Worm (Caenorhabditis elegans) whole organism, L4 larva: Measurements from ENCODE around the gene ZK470.14.
A peak's percentile ranks its signal among the peaks of the same experiment; 100 is the strongest.

ENCODE experiments used
- ZK546.5 ChIP-seq, 2 experiments: sonication (generic microtip); optimal IDR thresholded peaks; 2 replicates each; lab custom pipeline; 2017; ENCODE audit warnings: missing biosample characterization in 2 of 2, missing genetic modification characterization in 2 of 2
- aly-2 ChIP-seq: sonication (generic microtip); optimal IDR thresholded peaks from 2 replicates; lab custom pipeline; 2018; ENCODE audit warnings: missing biosample characterization, missing genetic modification characterization
- ceh-28 ChIP-seq: fragments of 150-350 bp; optimal IDR thresholded peaks from 2 replicates; lab custom pipeline; 2014; ENCODE audit warnings: missing biosample characterization, missing genetic modification reagents, missing genetic modification characterization
- ceh-82 ChIP-seq: sonication (generic microtip); optimal IDR thresholded peaks from 2 replicates; lab custom pipeline; 2017; ENCODE audit warnings: missing biosample characterization, missing genetic modification characterization
- hlh-11 ChIP-seq: fragments of 200-800 bp; sonication (Bioruptor generic); optimal IDR thresholded peaks from 2 replicates; lab custom pipeline; 2018; ENCODE audit warnings: mild to moderate bottlenecking, missing genetic modification characterization, missing compliant biosample characterization
- jun-1 ChIP-seq: fragments of 150-350 bp; optimal IDR thresholded peaks from 2 replicates; lab custom pipeline; 2014; ENCODE audit warnings: missing biosample characterization, missing genetic modification reagents, missing genetic modification characterization
- madf-5 ChIP-seq, 2 experiments: fragments of 200-800 bp; sonication (Bioruptor generic); IDR thresholded peaks; 2 replicates each; pipeline ENCODE4 v1.3.6; 2022; ENCODE audit warnings: missing compliant biosample characterization in 2 of 2, missing genetic modification characterization in 2 of 2
- mdl-1 ChIP-seq, 2 experiments: fragments of 150-350 bp in 1 of 2; sonication (generic microtip) in 1 of 2; optimal IDR thresholded peaks; 2 replicates each; lab custom pipeline; 2014 to 2017; ENCODE audit warnings: missing biosample characterization in 2 of 2, missing genetic modification characterization in 2 of 2
- skn-1 ChIP-seq: fragments of 150-350 bp; optimal IDR thresholded peaks from 2 replicates; lab custom pipeline; 2014; ENCODE audit warnings: missing biosample characterization, missing genetic modification characterization

DNA sequence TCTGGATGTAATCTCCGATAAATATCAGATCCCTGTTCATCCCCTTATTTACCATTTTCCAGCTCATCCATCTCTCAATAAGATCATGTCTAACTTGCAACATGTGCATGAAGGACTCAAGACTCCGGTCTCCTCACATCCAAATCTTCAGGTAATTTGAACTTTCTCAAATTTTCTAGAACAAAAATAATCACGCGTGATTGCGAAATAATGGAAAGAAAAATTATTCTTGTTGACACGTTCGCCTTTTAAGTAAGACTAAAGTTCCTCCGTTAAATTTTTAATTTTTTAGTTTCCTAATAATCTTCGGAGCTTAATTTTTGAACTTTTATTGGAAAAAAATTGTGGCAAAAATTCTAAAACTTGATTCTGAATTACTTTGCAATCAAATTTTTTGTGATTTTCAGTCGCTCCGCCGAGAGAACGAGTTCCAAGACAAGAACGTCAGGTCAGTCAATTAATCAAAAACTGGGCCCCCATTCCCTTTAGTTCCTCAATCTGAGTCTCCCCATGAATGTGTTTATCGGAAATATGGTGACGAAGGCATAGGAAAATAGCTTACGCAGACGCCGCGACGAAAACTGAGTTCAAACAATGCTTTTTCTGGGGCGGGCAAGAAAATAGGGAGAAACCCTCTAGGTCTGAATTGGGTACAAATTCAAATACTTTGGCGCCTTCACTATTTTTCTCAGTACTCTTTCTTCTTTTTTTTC lies 29.6 kb upstream of the ZK470.14 start:
- TF ChIP-seq ceh-82 (no peak), madf-5 (GFP tag; IDR thresholded peaks at IDR 0.05; lab: Robert Waterston, UW) (no peak), ceh-28 (no peak), hlh-11 (tag; lab: Kevin White, UChicago) (peak; percentile 64), mdl-1 (tag; optimal IDR thresholded peaks at IDR 0.05; lab: Kevin White, UChicago) (peak in 1 of 2 experiments; percentile 75), ZK546.5 (tag; optimal IDR thresholded peaks at IDR 0.05; lab: Kevin White, UChicago) (no peak), aly-2 (no peak), jun-1 (tag; lab: Kevin White, UChicago) (no peak), skn-1 (tag; lab: Kevin White, UChicago) (no peak)
